Fruit fly (Drosophila melanogaster): ENCODE results near the gene Sf3b6.

dm6 chr3L:6162483-6163128 is 30.4 kb downstream of the Sf3b6 start, which contains the start of gene Prdm13:
- TF ChIP-seq CG8478 (optimal IDR thresholded peaks at IDR 0.05) (no peak), CTCF (optimal IDR thresholded peaks at IDR 0.05) (no peak)

All from S2 (cell line).